Worm (Caenorhabditis elegans): ENCODE data around the gene F32D8.4.

DNA sequence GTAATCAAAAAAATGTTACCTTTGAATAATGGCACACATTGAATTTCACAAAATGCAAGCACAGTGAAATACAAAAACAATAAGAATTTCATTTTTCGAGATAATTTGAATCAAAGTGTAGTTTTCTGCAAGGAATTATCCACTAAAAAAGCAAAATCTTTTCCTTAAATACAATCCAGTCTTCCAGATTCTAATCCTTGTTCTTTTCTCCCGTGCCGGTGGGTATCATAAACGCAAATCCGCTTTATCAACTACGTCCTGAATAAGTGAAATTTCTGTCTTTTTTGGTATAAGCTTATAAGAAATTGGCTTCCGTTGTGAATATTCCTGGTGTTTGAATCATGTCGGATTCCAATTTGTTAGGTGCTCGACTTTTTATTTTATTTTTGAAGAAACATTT lies 5.2 kb downstream of the F32D8.4 start:
- TF ChIP-seq F57C9.4 (tag; optimal IDR thresholded peaks at IDR 0.05): no peak
- TF ChIP-seq xnd-1 (tag; optimal IDR thresholded peaks at IDR 0.05): no peak
- no peak for TF ChIP-seq unc-62 (GFP tag; optimal IDR thresholded peaks at IDR 0.05)
- TF ChIP-seq ceh-58 (GFP tag; IDR thresholded peaks at IDR 0.05): no peak
- TF ChIP-seq athp-1 (tag; optimal IDR thresholded peaks at IDR 0.05): no peak
- TF ChIP-seq madf-3 (GFP tag; IDR thresholded peaks at IDR 0.05): no peak
- TF ChIP-seq let-526 (GFP tag; IDR thresholded peaks at IDR 0.05): no peak
- TF ChIP-seq ceh-100 (GFP tag; IDR thresholded peaks at IDR 0.05): no peak
- no peak for TF ChIP-seq tbx-9 (tag; optimal IDR thresholded peaks at IDR 0.05; ENCODE audit: borderline replicate concordance)

All from whole organism, young adult.